Worm (Caenorhabditis elegans) whole organism, young adult: ENCODE measurements around the gene C16A11.5.

Experiments
- B0261.1 ChIP-seq: sonication (generic microtip); optimal IDR thresholded peaks from 2 replicates; lab custom pipeline; 2016; ENCODE audit warnings: mild to moderate bottlenecking, missing genetic modification characterization, moderate library complexity, missing compliant biosample characterization
- B0336.3 ChIP-seq: fragments of 200-800 bp; sonication (Bioruptor generic); IDR thresholded peaks from 2 replicates; pipeline ENCODE4 v1.3.6; 2022; ENCODE audit warnings: missing genetic modification characterization, missing compliant biosample characterization
- C06A6.2 ChIP-seq: fragments of 200-800 bp; sonication (Bioruptor generic); conservative IDR thresholded peaks from 2 replicates; pipeline ENCODE4 v1.3.6; 2022; ENCODE audit warnings: missing genetic modification characterization, missing compliant biosample characterization
- F57C9.4 ChIP-seq: sonication (generic microtip); optimal IDR thresholded peaks from 2 replicates; lab custom pipeline; 2017; ENCODE audit warnings: mild to moderate bottlenecking, missing genetic modification characterization, missing compliant biosample characterization
- T07F8.4 ChIP-seq: sonication (generic microtip); optimal IDR thresholded peaks from 2 replicates; lab custom pipeline; 2016; ENCODE audit warnings: mild to moderate bottlenecking, missing genetic modification characterization, moderate library complexity, missing compliant biosample characterization
- Y53F4B.3 ChIP-seq: fragments of 200-800 bp; sonication (Bioruptor generic); IDR thresholded peaks from 2 replicates; pipeline ENCODE4 v1.3.6; 2022; ENCODE audit warnings: missing genetic modification reagents, missing genetic modification characterization, missing compliant biosample characterization
- Y67H2A.10 ChIP-seq: fragments of 200-800 bp; sonication (Bioruptor generic); conservative IDR thresholded peaks from 2 replicates; pipeline ENCODE4 v1.3.6; 2022; ENCODE audit warnings: missing genetic modification reagents, missing genetic modification characterization, missing compliant biosample characterization
- ama-1 ChIP-seq, 3 experiments: fragments of 150-350 bp in 1 of 3; sonication (generic microtip) in 2 of 3; optimal IDR thresholded peaks; 2 replicates each; lab custom pipeline; 2014 to 2018; ENCODE audit warnings: missing biosample characterization in 2 of 3, missing genetic modification characterization in 2 of 3, missing genetic modification reagents in 2 of 3
- aptf-3 ChIP-seq: fragments of 200-800 bp; sonication (Bioruptor generic); IDR thresholded peaks from 2 replicates; pipeline ENCODE4 v1.3.6; 2022; ENCODE audit warnings: missing genetic modification characterization, missing compliant biosample characterization
- atf-7 ChIP-seq: sonication (generic microtip); optimal IDR thresholded peaks from 2 replicates; lab custom pipeline; 2017; ENCODE audit warnings: mild to moderate bottlenecking, missing genetic modification characterization, missing compliant biosample characterization
- attf-3 ChIP-seq: fragments of 200-800 bp; sonication (Bioruptor generic); conservative IDR thresholded peaks from 2 replicates; pipeline ENCODE4 v1.3.6; 2022; ENCODE audit warnings: missing genetic modification reagents, missing genetic modification characterization, missing compliant biosample characterization
- cebp-2 ChIP-seq: fragments of 200-800 bp; sonication (Bioruptor generic); IDR thresholded peaks from 2 replicates; pipeline ENCODE4 v1.3.6; 2022; ENCODE audit warnings: missing genetic modification characterization, missing compliant biosample characterization
- ceh-27 ChIP-seq: fragments of 200-800 bp; sonication (Bioruptor generic); optimal IDR thresholded peaks from 2 replicates; lab custom pipeline; 2018; ENCODE audit warnings: mild to moderate bottlenecking, missing genetic modification characterization, moderate library complexity, missing compliant biosample characterization
- dox-1 ChIP-seq: fragments of 200-800 bp; sonication (Bioruptor generic); IDR thresholded peaks from 2 replicates; pipeline ENCODE4 v1.3.6; 2022; ENCODE audit warnings: missing genetic modification reagents, missing genetic modification characterization, missing compliant biosample characterization
- dpff-1 ChIP-seq: sonication (generic microtip); optimal IDR thresholded peaks from 2 replicates; lab custom pipeline; 2017; ENCODE audit warnings: mild to moderate bottlenecking, missing genetic modification characterization, missing compliant biosample characterization
- efl-1 ChIP-seq: fragments of 150-350 bp; optimal IDR thresholded peaks from 2 replicates; lab custom pipeline; 2014; ENCODE audit warnings: missing biosample characterization, missing genetic modification reagents, missing genetic modification characterization
- ekl-4 ChIP-seq: fragments of 200-800 bp; sonication (Bioruptor generic); IDR thresholded peaks from 2 replicates; pipeline ENCODE4 v1.3.6; 2022; ENCODE audit warnings: missing genetic modification reagents, missing genetic modification characterization, missing compliant biosample characterization
- him-1 ChIP-seq: sonication (generic microtip); optimal IDR thresholded peaks from 2 replicates; lab custom pipeline; 2016; ENCODE audit warnings: missing genotype, missing genetic modification reagents, missing genetic modification characterization, missing compliant biosample characterization
- hlh-26 ChIP-seq: fragments of 200-800 bp; sonication (Bioruptor generic); conservative IDR thresholded peaks from 2 replicates; pipeline ENCODE4 v1.3.6; 2022; ENCODE audit warnings: missing genetic modification reagents, missing genetic modification characterization, missing compliant biosample characterization
- hmg-1.2 ChIP-seq: fragments of 200-800 bp; sonication (Bioruptor generic); IDR thresholded peaks from 2 replicates; pipeline ENCODE4 v1.3.6; 2022; ENCODE audit warnings: missing genetic modification reagents, missing genetic modification characterization, missing compliant biosample characterization
- hmg-20 ChIP-seq: fragments of 200-800 bp; sonication (Bioruptor generic); IDR thresholded peaks from 2 replicates; pipeline ENCODE4 v1.3.6; 2022; ENCODE audit warnings: missing genetic modification reagents, missing genetic modification characterization, missing compliant biosample characterization
- hrde-1 ChIP-seq: sonication (generic microtip); optimal IDR thresholded peaks from 2 replicates; lab custom pipeline; 2016; ENCODE audit warnings: missing genetic modification characterization, mild to moderate bottlenecking, missing compliant biosample characterization, moderate library complexity, missing genotype, missing genetic modification reagents, borderline replicate concordance
- lag-1 ChIP-seq: fragments of 200-800 bp; sonication (Bioruptor generic); IDR thresholded peaks from 2 replicates; pipeline ENCODE4 v1.3.6; 2022; ENCODE audit warnings: missing genetic modification reagents, missing genetic modification characterization, missing compliant biosample characterization
- let-526 ChIP-seq: fragments of 200-800 bp; sonication (Bioruptor generic); IDR thresholded peaks from 2 replicates; pipeline ENCODE4 v1.3.6; 2022; ENCODE audit warnings: missing genetic modification reagents, missing genetic modification characterization, missing compliant biosample characterization
- lin-54 ChIP-seq: fragments of 200-800 bp; sonication (Bioruptor generic); optimal IDR thresholded peaks from 2 replicates; lab custom pipeline; 2018; ENCODE audit warnings: mild to moderate bottlenecking, missing genetic modification characterization, missing compliant biosample characterization
- lir-1 ChIP-seq: fragments of 200-800 bp; sonication (Bioruptor generic); conservative IDR thresholded peaks from 2 replicates; pipeline ENCODE4 v1.3.6; 2022; ENCODE audit warnings: missing genetic modification reagents, missing genetic modification characterization, missing compliant biosample characterization
- madf-6 ChIP-seq: fragments of 200-800 bp; sonication (Bioruptor generic); IDR thresholded peaks from 2 replicates; pipeline ENCODE4 v1.3.6; 2022; ENCODE audit warnings: missing genetic modification reagents, missing genetic modification characterization, missing compliant biosample characterization
- madf-8 ChIP-seq: fragments of 200-800 bp; sonication (Bioruptor generic); conservative IDR thresholded peaks from 2 replicates; pipeline ENCODE4 v1.3.6; 2022; ENCODE audit warnings: missing genetic modification reagents, missing genetic modification characterization, missing compliant biosample characterization
- nfya-1 ChIP-seq: sonication (generic microtip); optimal IDR thresholded peaks from 2 replicates; lab custom pipeline; 2017; ENCODE audit warnings: antibody characterized with exemption, missing compliant biosample characterization, missing genetic modification characterization, borderline replicate concordance; ENCODE audit not compliant: insufficient read depth
- nfyb-1 ChIP-seq: fragments of 200-800 bp; sonication (Bioruptor generic); IDR thresholded peaks from 2 replicates; pipeline ENCODE4 v1.3.6; 2022; ENCODE audit warnings: missing genetic modification reagents, missing genetic modification characterization, missing compliant biosample characterization
- nhr-27 ChIP-seq: fragments of 200-800 bp; sonication (Bioruptor generic); optimal IDR thresholded peaks from 2 replicates; lab custom pipeline; 2018; ENCODE audit warnings: mild to moderate bottlenecking, missing genetic modification characterization, moderate library complexity, missing compliant biosample characterization
- nhr-80 ChIP-seq: sonication (generic microtip); optimal IDR thresholded peaks from 2 replicates; lab custom pipeline; 2016; ENCODE audit warnings: missing genetic modification characterization, missing compliant biosample characterization
- rcor-1 ChIP-seq: fragments of 200-800 bp; sonication (Bioruptor generic); IDR thresholded peaks from 2 replicates; pipeline ENCODE4 v1.3.6; 2022; ENCODE audit warnings: missing genetic modification reagents, missing genetic modification characterization, missing compliant biosample characterization
- rpc-1 ChIP-seq, 2 experiments: fragments of 150-350 bp in 1 of 2; sonication (generic microtip) in 1 of 2; optimal IDR thresholded peaks; 2 replicates each; lab custom pipeline; 2014 to 2018; ENCODE audit warnings: missing biosample characterization in 1 of 2, missing genetic modification characterization in 1 of 2, missing genetic modification reagents in 1 of 2, missing genotype in 1 of 2
- sdz-38 ChIP-seq: sonication (generic microtip); optimal IDR thresholded peaks from 2 replicates; lab custom pipeline; 2016; ENCODE audit warnings: missing genotype, missing genetic modification characterization, missing compliant biosample characterization
- snpc-1.1 ChIP-seq: sonication (generic microtip); optimal IDR thresholded peaks from 2 replicates; lab custom pipeline; 2017; ENCODE audit warnings: missing genetic modification characterization, mild to moderate bottlenecking, missing compliant biosample characterization, antibody characterized with exemption, moderate library complexity, missing genotype, missing genetic modification reagents; ENCODE audit not compliant: insufficient read depth
- snpc-3.4 ChIP-seq: sonication (generic microtip); optimal IDR thresholded peaks from 2 replicates; lab custom pipeline; 2017; ENCODE audit warnings: missing genetic modification characterization, mild to moderate bottlenecking, missing compliant biosample characterization, antibody characterized with exemption, moderate library complexity, missing genotype, missing genetic modification reagents
- sptf-2 ChIP-seq: fragments of 200-800 bp; sonication (Bioruptor generic); optimal IDR thresholded peaks from 2 replicates; lab custom pipeline; 2018; ENCODE audit warnings: mild to moderate bottlenecking, missing genetic modification characterization, missing compliant biosample characterization
- tbp1 ChIP-seq: fragments of 200-800 bp; sonication (Bioruptor generic); optimal IDR thresholded peaks from 2 replicates; lab custom pipeline; 2018; ENCODE audit warnings: mild to moderate bottlenecking, missing genetic modification characterization, missing compliant biosample characterization
- tlf-1 ChIP-seq: fragments of 200-800 bp; sonication (Bioruptor generic); optimal IDR thresholded peaks from 2 replicates; lab custom pipeline; 2018; ENCODE audit warnings: mild to moderate bottlenecking, missing genetic modification characterization, missing compliant biosample characterization
- xnd-1 ChIP-seq: sonication (generic microtip); optimal IDR thresholded peaks from 2 replicates; lab custom pipeline; 2016; ENCODE audit warnings: missing genotype, missing genetic modification reagents, missing genetic modification characterization, missing compliant biosample characterization
- zim-3 ChIP-seq: sonication (generic microtip); optimal IDR thresholded peaks from 2 replicates; lab custom pipeline; 2017; ENCODE audit warnings: mild to moderate bottlenecking, missing genetic modification characterization, moderate library complexity, missing compliant biosample characterization
- ztf-28 ChIP-seq: fragments of 200-800 bp; sonication (Bioruptor generic); IDR thresholded peaks from 2 replicates; pipeline ENCODE4 v1.3.6; 2022; ENCODE audit warnings: missing genetic modification reagents, missing genetic modification characterization, missing compliant biosample characterization

The C16A11.5 gene

ce11 chrII:4194127-4194526 lies 29.0 kb upstream of the C16A11.5 start, which contains the start of gene mth-2:
Gene mth-2 (minus strand): TSS chrII:4194314.
- TF ChIP-seq lin-54 (GFP tag; lab: Kevin White, UChicago) (no peak), T07F8.4 (no peak), him-1 (tag; lab: Kevin White, UChicago) (no peak), nfya-1 (tag; lab: Kevin White, UChicago) (no peak), xnd-1 (no peak), dox-1 (GFP tag; lab: Robert Waterston, UW) (peak; percentile 63), tbp1 (GFP tag; lab: Kevin White, UChicago) (no peak), attf-3 (no peak), Y53F4B.3 (no peak), F57C9.4 (tag; lab: Kevin White, UChicago) (no peak), nhr-80 (tag; lab: Kevin White, UChicago) (peak; percentile 94), ceh-27 (GFP tag; lab: Kevin White, UChicago) (no peak), lir-1 (no peak), zim-3 (tag; lab: Kevin White, UChicago) (no peak), dpff-1 (tag; lab: Kevin White, UChicago) (no peak), sdz-38 (tag; lab: Kevin White, UChicago) (no peak), hrde-1 (tag; lab: Kevin White, UChicago) (no peak), tlf-1 (GFP tag; lab: Kevin White, UChicago) (no peak), rpc-1 (optimal IDR thresholded peaks at IDR 0.05; lab: Kevin White, UChicago) (no peak), rpc-1 (tag; optimal IDR thresholded peaks at IDR 0.05; lab: Kevin White, UChicago) (no peak), B0336.3 (GFP tag; lab: Robert Waterston, UW) (0 out of 2 replicates have a peak, but pooled peaks have one; percentile 34), aptf-3 (GFP tag; lab: Robert Waterston, UW) (no peak), sptf-2 (GFP tag; lab: Kevin White, UChicago) (no peak), ekl-4 (GFP tag; lab: Robert Waterston, UW) (no peak), ama-1 (optimal IDR thresholded peaks at IDR 0.05; lab: Kevin White, UChicago) (no peak), ama-1 (GFP tag; optimal IDR thresholded peaks at IDR 0.05; lab: Kevin White, UChicago) (no peak), nfyb-1 (peak; percentile 34; the same call in 1 of the 2 replicates), hlh-26 (GFP tag; lab: Robert Waterston, UW) (no peak)

ce11 chrII:4203729-4204184 lies 19.3 kb upstream of the C16A11.5 start, which contains the start of gene mth-1:
Gene mth-1 (minus strand): TSS chrII:4203779.
- TF ChIP-seq nhr-80 (tag; lab: Kevin White, UChicago) (peak; percentile 46), rcor-1 (GFP tag; lab: Robert Waterston, UW) (no peak), ztf-28 (GFP tag; lab: Robert Waterston, UW) (no peak), lag-1 (no peak), C06A6.2 (GFP tag; lab: Robert Waterston, UW) (no peak)

ce11 chrII:4209071-4209747 lies 13.9 kb upstream of the C16A11.5 start, which contains the start of gene F31D5.6:
Gene F31D5.6 (plus strand): TSS chrII:4209697.
- TF ChIP-seq dox-1 (GFP tag; lab: Robert Waterston, UW), result peak; percentile 21; the same call in 1 of the 2 replicates
- peak; percentile 40; the same call in 1 of the 2 replicates for TF ChIP-seq madf-8 (GFP tag; lab: Robert Waterston, UW)
- TF ChIP-seq let-526 (GFP tag; lab: Robert Waterston, UW), result 0 out of 2 replicates have a peak, but pooled peaks have one; percentile 22
- TF ChIP-seq nhr-27, result no peak
- no peak for TF ChIP-seq efl-1 (GFP tag; lab: Kevin White, UChicago)
- TF ChIP-seq nfyb-1, result 0 out of 2 replicates have a peak, but pooled peaks have one; percentile 13
- TF ChIP-seq Y67H2A.10 (GFP tag; lab: Robert Waterston, UW), result no peak
- no peak for TF ChIP-seq hmg-20
- no peak for TF ChIP-seq B0261.1
- TF ChIP-seq madf-6 (GFP tag; lab: Robert Waterston, UW), result peak; percentile 81
- TF ChIP-seq cebp-2 (GFP tag; lab: Robert Waterston, UW), result no peak
- TF ChIP-seq atf-7 (tag; lab: Kevin White, UChicago), result no peak
- TF ChIP-seq snpc-3.4, result no peak
- TF ChIP-seq hmg-1.2 (GFP tag; lab: Robert Waterston, UW), result 0 out of 2 replicates have a peak, but pooled peaks have one; percentile 12
- TF ChIP-seq snpc-1.1, result no peak
